Fruit fly (Drosophila melanogaster): ENCODE results near the gene Gba1b.

Gene Gba1b

DNA sequence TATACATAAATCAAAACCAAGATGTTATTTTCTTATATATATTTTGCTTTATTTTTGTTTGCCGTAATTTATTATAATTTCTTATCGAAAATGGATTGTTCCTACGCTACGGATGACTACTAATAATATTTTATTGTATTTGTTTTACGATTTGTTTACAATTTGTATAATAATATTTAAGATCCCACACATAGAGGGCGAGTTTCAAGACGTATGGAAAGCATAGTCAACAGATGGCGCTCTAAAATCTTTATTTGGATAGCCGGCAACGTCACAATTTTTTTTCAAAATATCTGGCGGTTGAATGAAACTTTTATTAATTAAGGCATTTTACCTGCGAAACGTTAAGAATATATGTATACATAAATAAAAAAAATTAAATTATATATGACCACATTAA is 17.3 kb downstream of the Gba1b start (continued):
- TF ChIP-seq CG2116 (GFP tag; optimal IDR thresholded peaks at IDR 0.05), result peak; percentile 24
- TF ChIP-seq esg (GFP tag; conservative IDR thresholded peaks at IDR 0.05), result no peak
- TF ChIP-seq CG8359 (GFP tag; optimal IDR thresholded peaks at IDR 0.05; ENCODE audit: borderline replicate concordance), result no peak
- no peak for TF ChIP-seq dm (GFP tag; optimal IDR thresholded peaks at IDR 0.05)
- TF ChIP-seq NK7.1 (GFP tag; optimal IDR thresholded peaks at IDR 0.05), result no peak
- no peak for TF ChIP-seq CG31365 (tag; optimal IDR thresholded peaks at IDR 0.05)
- TF ChIP-seq CG2199 (GFP tag; IDR thresholded peaks at IDR 0.05), result peak; percentile 93
- no peak for TF ChIP-seq Aef1 (GFP tag; IDR thresholded peaks at IDR 0.05)
- TF ChIP-seq hkb (optimal IDR thresholded peaks at IDR 0.05), result no peak
- no peak for TF ChIP-seq hkb (GFP tag; IDR thresholded peaks at IDR 0.05)
- TF ChIP-seq Gug (GFP tag; IDR thresholded peaks at IDR 0.05), result no peak
- TF ChIP-seq CG13624 (GFP tag; optimal IDR thresholded peaks at IDR 0.05), result no peak
- no peak for TF ChIP-seq CG7556 (GFP tag; optimal IDR thresholded peaks at IDR 0.05)
- TF ChIP-seq dimm (GFP tag; IDR thresholded peaks at IDR 0.05), result no peak
- TF ChIP-seq CG3281 (GFP tag; optimal IDR thresholded peaks at IDR 0.05), result peak; percentile 2
- no peak for TF ChIP-seq her (GFP tag; optimal IDR thresholded peaks at IDR 0.05)
- TF ChIP-seq z (GFP tag; IDR thresholded peaks at IDR 0.05), result no peak
- no peak for TF ChIP-seq run (tag; optimal IDR thresholded peaks at IDR 0.05)
- peak; percentile 2 for TF ChIP-seq CG18619 (GFP tag; optimal IDR thresholded peaks at IDR 0.05)
- TF ChIP-seq lmd (GFP tag; IDR thresholded peaks at IDR 0.05), result peak; percentile 22; the same call in 1 of the 2 replicates
- TF ChIP-seq CG10321 (GFP tag; IDR thresholded peaks at IDR 0.05), result no peak
- no peak for TF ChIP-seq ap (GFP tag; IDR thresholded peaks at IDR 0.05)
- no peak for TF ChIP-seq Fer2 (tag; optimal IDR thresholded peaks at IDR 0.05)
- no peak for TF ChIP-seq Trl (optimal IDR thresholded peaks at IDR 0.05)
- TF ChIP-seq Trl (GFP tag; optimal IDR thresholded peaks at IDR 0.05), result peak; percentile 19
- peak; percentile 35 for TF ChIP-seq CG7839 (tag; optimal IDR thresholded peaks at IDR 0.05)
- peak; percentile 26 for TF ChIP-seq CG18262 (tag; optimal IDR thresholded peaks at IDR 0.05)
- no peak for TF ChIP-seq CG6813 (GFP tag; optimal IDR thresholded peaks at IDR 0.05)
- TF ChIP-seq ssp (GFP tag; IDR thresholded peaks at IDR 0.05), result no peak
- no peak for TF ChIP-seq ems (GFP tag; optimal IDR thresholded peaks at IDR 0.05)
- peak; percentile 70 for TF ChIP-seq CoRest (tag; optimal IDR thresholded peaks at IDR 0.05)
- TF ChIP-seq gsb (GFP tag; IDR thresholded peaks at IDR 0.05), result no peak
- no peak for TF ChIP-seq Adf1 (GFP tag; IDR thresholded peaks at IDR 0.05)
- TF ChIP-seq CG17802 (tag; optimal IDR thresholded peaks at IDR 0.05), result no peak
- TF ChIP-seq Hey (tag; optimal IDR thresholded peaks at IDR 0.05), result no peak
- TF ChIP-seq NfI (GFP tag; optimal IDR thresholded peaks at IDR 0.05), result peak; percentile 45
- peak; percentile 14 for TF ChIP-seq CG14710 (tag; optimal IDR thresholded peaks at IDR 0.05)
- peak in 1 of 2 experiments; percentile 16 for TF ChIP-seq Hr51 (GFP tag; optimal IDR thresholded peaks at IDR 0.05)
- no peak for TF ChIP-seq CG6689 (GFP tag; IDR thresholded peaks at IDR 0.05)
- TF ChIP-seq stwl (tag; optimal IDR thresholded peaks at IDR 0.05), result peak; percentile 77
- peak; percentile 34 for TF ChIP-seq CG7987 (GFP tag; optimal IDR thresholded peaks at IDR 0.05)
- TF ChIP-seq CG12236 (GFP tag; optimal IDR thresholded peaks at IDR 0.05), result no peak
- no peak for TF ChIP-seq CG18764 (GFP tag; optimal IDR thresholded peaks at IDR 0.05)
- TF ChIP-seq HmgD (GFP tag; optimal IDR thresholded peaks at IDR 0.05), result no peak
- TF ChIP-seq CG14441 (GFP tag; IDR thresholded peaks at IDR 0.05), result 0 out of 2 replicates have a peak, but pooled peaks have one; percentile 6
- no peak for TF ChIP-seq bcd (GFP tag; optimal IDR thresholded peaks at IDR 0.05)
- TF ChIP-seq zf30C (GFP tag; optimal IDR thresholded peaks at IDR 0.05), result no peak
- TF ChIP-seq CG4404 (GFP tag; IDR thresholded peaks at IDR 0.05), result no peak
- no peak for TF ChIP-seq Scr (GFP tag; IDR thresholded peaks at IDR 0.05; ENCODE audit: partially characterized antibody)
- peak; percentile 75 for TF ChIP-seq Med (GFP tag)
- no peak for TF ChIP-seq CG7271 (tag; optimal IDR thresholded peaks at IDR 0.05)
- peak; percentile 43 for TF ChIP-seq CG15269 (tag; optimal IDR thresholded peaks at IDR 0.05)
